Fruit fly (Drosophila melanogaster) whole organism, embryonic: ENCODE data around the gene CG34409.

Source experiments
- Ada2b ChIP-seq: fragments of 200-800 bp; sonication (Bioruptor generic); IDR thresholded peaks from 2 replicates; pipeline ENCODE4 v1.3.6; 2022; ENCODE audit warnings: missing biosample characterization, missing genetic modification characterization
- Antp ChIP-seq: fragments of 200-800 bp; sonication (Bioruptor generic); optimal IDR thresholded peaks from 3 replicates; lab custom pipeline; 2016; ENCODE audit warnings: missing biosample characterization, missing genetic modification characterization
- CG10147 ChIP-seq: fragments of 200-800 bp; sonication (Bioruptor generic); optimal IDR thresholded peaks from 2 replicates; lab custom pipeline; 2019; ENCODE audit warnings: missing biosample characterization, mild to moderate bottlenecking, missing genetic modification characterization, moderate library complexity
- CG10321 ChIP-seq: fragments of 200-800 bp; sonication (Bioruptor generic); IDR thresholded peaks from 2 replicates; pipeline ENCODE4 v1.3.6; 2022; ENCODE audit warnings: missing biosample characterization, missing genetic modification characterization
- CG10565 ChIP-seq: fragments of 200-800 bp; sonication (Bioruptor generic); optimal IDR thresholded peaks from 3 replicates; lab custom pipeline; 2016; ENCODE audit warnings: missing biosample characterization, mild to moderate bottlenecking, missing genetic modification characterization
- CG11560 ChIP-seq: fragments of 200-800 bp; sonication (Bioruptor generic); IDR thresholded peaks from 3 replicates; pipeline ENCODE4 v1.3.6; 2022; ENCODE audit warnings: missing biosample characterization, missing genetic modification characterization
- CG12659 ChIP-seq: fragments of 200-800 bp; sonication (Bioruptor generic); optimal IDR thresholded peaks from 3 replicates; lab custom pipeline; 2017; ENCODE audit warnings: mild to moderate bottlenecking, missing biosample characterization, missing genetic modification reagents, missing genetic modification characterization
- CG13296 ChIP-seq: fragments of 200-800 bp; sonication (Bioruptor generic); optimal IDR thresholded peaks from 3 replicates; lab custom pipeline; 2018; ENCODE audit warnings: missing biosample characterization, mild to moderate bottlenecking, missing genetic modification characterization
- CG17328 ChIP-seq: fragments of 200-800 bp; sonication (Bioruptor generic); IDR thresholded peaks from 2 replicates; pipeline ENCODE4 v1.3.6; 2022; ENCODE audit warnings: missing biosample characterization, missing genetic modification characterization
- CG2129 ChIP-seq: fragments of 200-800 bp; sonication (Bioruptor generic); IDR thresholded peaks from 2 replicates; pipeline ENCODE4 v1.3.6; 2022; ENCODE audit warnings: missing biosample characterization, missing genetic modification characterization; ENCODE audit not compliant: partially characterized antibody
- CG32772 ChIP-seq: fragments of 200-800 bp; sonication (Bioruptor generic); IDR thresholded peaks from 2 replicates; pipeline ENCODE4 v1.3.6; 2022; ENCODE audit warnings: missing biosample characterization, missing genetic modification characterization
- CG7271 ChIP-seq: fragments of 200-800 bp; sonication (Bioruptor generic); optimal IDR thresholded peaks from 2 replicates; lab custom pipeline; 2018; ENCODE audit warnings: missing biosample characterization, mild to moderate bottlenecking, missing genetic modification characterization, moderate library complexity
- CG7357 ChIP-seq: fragments of 200-800 bp; sonication (Bioruptor generic); IDR thresholded peaks from 3 replicates; pipeline ENCODE4 v1.3.6; 2022; ENCODE audit warnings: missing biosample characterization, missing genetic modification characterization
- CG7963 ChIP-seq: fragments of 200-800 bp; sonication (Bioruptor generic); IDR thresholded peaks from 3 replicates; pipeline ENCODE4 v1.3.6; 2022; ENCODE audit warnings: missing biosample characterization, missing genetic modification characterization; ENCODE audit not compliant: partially characterized antibody
- D19A ChIP-seq: fragments of 200-800 bp; optimal IDR thresholded peaks from 3 replicates; lab custom pipeline; 2019; ENCODE audit warnings: missing biosample characterization, mild to moderate bottlenecking, missing genetic modification characterization, moderate library complexity
- Dbx ChIP-seq: fragments of 200-800 bp; sonication (Bioruptor generic); IDR thresholded peaks from 3 replicates; pipeline ENCODE4 v1.3.6; 2022; ENCODE audit warnings: missing biosample characterization, missing genetic modification characterization
- Ets65A ChIP-seq: fragments of 200-800 bp; sonication (Bioruptor generic); peaks from one replicate; lab custom pipeline; 2016; ENCODE audit warnings: missing biosample characterization, missing genetic modification characterization
- HLH4C ChIP-seq: fragments of 200-800 bp; sonication (Bioruptor generic); IDR thresholded peaks from 3 replicates; pipeline ENCODE4 v1.3.6; 2022; ENCODE audit warnings: missing biosample characterization, missing genetic modification characterization; ENCODE audit not compliant: partially characterized antibody
- Hr51 ChIP-seq, 2 experiments: fragments of 200-800 bp; sonication (Bioruptor generic); optimal IDR thresholded peaks; 2 replicates in 1 of 2; 3 replicates in 1 of 2; lab custom pipeline; 2016 to 2018; ENCODE audit warnings: missing biosample characterization in 2 of 2, missing genetic modification characterization in 2 of 2, mild to moderate bottlenecking in 1 of 2, moderate library complexity in 1 of 2
- Hr78 ChIP-seq, 2 experiments: fragments of 200-800 bp in 1 of 2; fragments of >200 bp in 1 of 2; sonication (Bioruptor generic) in 1 of 2; optimal IDR thresholded peaks; 2 replicates each; lab custom pipeline; 2017 to 2019; ENCODE audit warnings: missing biosample characterization in 2 of 2, missing genetic modification characterization in 2 of 2, mild to moderate bottlenecking in 1 of 2, moderate library complexity in 1 of 2
- MBD-R2 ChIP-seq: fragments of 200-800 bp; sonication (Bioruptor generic); IDR thresholded peaks from 2 replicates; pipeline ENCODE4 v1.3.6; 2022; ENCODE audit warnings: missing biosample characterization, missing genetic modification characterization
- Meics ChIP-seq: fragments of 200-800 bp; sonication (Bioruptor generic); optimal IDR thresholded peaks from 2 replicates; lab custom pipeline; 2017; ENCODE audit warnings: missing biosample characterization, mild to moderate bottlenecking, missing genetic modification characterization
- NfI ChIP-seq: fragments of 200-800 bp; sonication (Bioruptor generic); optimal IDR thresholded peaks from 3 replicates; lab custom pipeline; 2018; ENCODE audit warnings: missing biosample characterization, mild to moderate bottlenecking, missing genetic modification characterization, moderate library complexity
- Ptx1 ChIP-seq: fragments of 200-800 bp; sonication (Bioruptor generic); IDR thresholded peaks from 2 replicates; pipeline ENCODE4 v1.3.6; 2022; ENCODE audit warnings: missing biosample characterization, missing genetic modification characterization
- Sin3A ChIP-seq: fragments of >200 bp; optimal IDR thresholded peaks from 2 replicates; lab custom pipeline; 2018
- Ssrp ChIP-seq: fragments of 200-800 bp; sonication (Bioruptor generic); optimal IDR thresholded peaks from 2 replicates; lab custom pipeline; 2018; ENCODE audit warnings: missing biosample characterization, mild to moderate bottlenecking, missing genetic modification characterization, moderate library complexity
- ab ChIP-seq: fragments of 200-800 bp; sonication (Bioruptor generic); optimal IDR thresholded peaks from 2 replicates; lab custom pipeline; 2016; ENCODE audit warnings: missing biosample characterization, missing genetic modification characterization
- ap ChIP-seq: fragments of 200-800 bp; sonication (Bioruptor generic); IDR thresholded peaks from 2 replicates; pipeline ENCODE4 v1.3.6; 2022; ENCODE audit warnings: missing biosample characterization, missing genetic modification characterization
- ato ChIP-seq: fragments of 200-800 bp; sonication (Bioruptor generic); IDR thresholded peaks from 2 replicates; pipeline ENCODE4 v1.3.6; 2022; ENCODE audit warnings: missing biosample characterization, missing genetic modification characterization; ENCODE audit not compliant: partially characterized antibody
- bab2 ChIP-seq: fragments of 200-800 bp; sonication (Bioruptor generic); optimal IDR thresholded peaks from 2 replicates; lab custom pipeline; 2016; ENCODE audit warnings: missing biosample characterization, missing genetic modification characterization
- br ChIP-seq: fragments of >200 bp; optimal IDR thresholded peaks from 2 replicates; lab custom pipeline; 2017
- btn ChIP-seq: fragments of 200-800 bp; sonication (Bioruptor generic); optimal IDR thresholded peaks from 2 replicates; lab custom pipeline; 2016; ENCODE audit warnings: missing biosample characterization, missing genetic modification characterization
- chm ChIP-seq: fragments of 200-800 bp; sonication (Bioruptor generic); IDR thresholded peaks from 2 replicates; pipeline ENCODE4 v1.3.6; 2022; ENCODE audit warnings: missing biosample characterization, missing genetic modification characterization
- ftz-f1 ChIP-seq: fragments of 200-800 bp; sonication (Bioruptor generic); optimal IDR thresholded peaks from 2 replicates; lab custom pipeline; 2016; ENCODE audit warnings: missing biosample characterization, missing genetic modification characterization
- ken ChIP-seq: fragments of 200-800 bp; sonication (Bioruptor generic); IDR thresholded peaks from 3 replicates; pipeline ENCODE4 v1.3.6; 2022; ENCODE audit warnings: missing biosample characterization, missing genetic modification characterization
- maf-S ChIP-seq: fragments of 200-800 bp; sonication (Bioruptor generic); optimal IDR thresholded peaks from 2 replicates; lab custom pipeline; 2016; ENCODE audit warnings: missing biosample characterization, missing genetic modification characterization
- mld ChIP-seq: fragments of 200-800 bp; sonication (Bioruptor generic); IDR thresholded peaks from 3 replicates; pipeline ENCODE4 v1.3.6; 2022; ENCODE audit warnings: missing biosample characterization, missing genetic modification characterization; ENCODE audit not compliant: partially characterized antibody
- pum ChIP-seq: fragments of 200-800 bp; sonication (Bioruptor generic); optimal IDR thresholded peaks from 2 replicates; lab custom pipeline; 2016; ENCODE audit warnings: missing biosample characterization, missing genetic modification characterization
- sc ChIP-seq, 3 experiments: fragments of >200 bp in 2 of 3; fragments of 200-800 bp in 1 of 3; sonication (Bioruptor generic) in 1 of 3; optimal IDR thresholded peaks; 2 replicates in 2 of 3; 3 replicates in 1 of 3; lab custom pipeline; 2017; ENCODE audit warnings: mild to moderate bottlenecking in 1 of 3, missing biosample characterization in 1 of 3, missing genetic modification characterization in 1 of 3, missing genetic modification reagents in 1 of 3
- slou ChIP-seq: fragments of 200-800 bp; sonication (Bioruptor generic); optimal IDR thresholded peaks from 3 replicates; lab custom pipeline; 2016; ENCODE audit warnings: missing biosample characterization, missing genetic modification characterization
- ssp ChIP-seq: fragments of 200-800 bp; sonication (Bioruptor generic); IDR thresholded peaks from 2 replicates; pipeline ENCODE4 v1.3.6; 2022; ENCODE audit warnings: missing biosample characterization, missing genetic modification characterization
- tin ChIP-seq: fragments of 200-800 bp; sonication (Bioruptor generic); optimal IDR thresholded peaks from 3 replicates; lab custom pipeline; 2016; ENCODE audit warnings: missing biosample characterization, missing genetic modification characterization
- tio ChIP-seq: fragments of 200-800 bp; sonication (Bioruptor generic); optimal IDR thresholded peaks from 2 replicates; lab custom pipeline; 2017; ENCODE audit warnings: missing biosample characterization, missing genetic modification characterization, inconsistent platforms
- trem ChIP-seq: fragments of 200-800 bp; optimal IDR thresholded peaks from 3 replicates; lab custom pipeline; 2019; ENCODE audit warnings: missing biosample characterization, mild to moderate bottlenecking, missing genetic modification characterization, moderate library complexity
- unpg ChIP-seq: fragments of 200-800 bp; sonication (Bioruptor generic); optimal IDR thresholded peaks from 3 replicates; lab custom pipeline; 2018; ENCODE audit warnings: missing biosample characterization, mild to moderate bottlenecking, missing genetic modification characterization, moderate library complexity
- wdn ChIP-seq: fragments of 200-800 bp; sonication (Bioruptor generic); IDR thresholded peaks from 2 replicates; pipeline ENCODE4 v1.3.6; 2022; ENCODE audit warnings: missing biosample characterization, missing genetic modification characterization
- zfh1 ChIP-seq: fragments of 200-800 bp; sonication (Bioruptor generic); IDR thresholded peaks from 3 replicates; pipeline ENCODE4 v1.3.6; 2022; ENCODE audit warnings: missing biosample characterization, missing genetic modification characterization
- zfh2 ChIP-seq: fragments of 200-800 bp; sonication (Bioruptor generic); optimal IDR thresholded peaks from 2 replicates; lab custom pipeline; 2016; ENCODE audit warnings: missing biosample characterization, missing genetic modification characterization

The CG34409 gene

DNA sequence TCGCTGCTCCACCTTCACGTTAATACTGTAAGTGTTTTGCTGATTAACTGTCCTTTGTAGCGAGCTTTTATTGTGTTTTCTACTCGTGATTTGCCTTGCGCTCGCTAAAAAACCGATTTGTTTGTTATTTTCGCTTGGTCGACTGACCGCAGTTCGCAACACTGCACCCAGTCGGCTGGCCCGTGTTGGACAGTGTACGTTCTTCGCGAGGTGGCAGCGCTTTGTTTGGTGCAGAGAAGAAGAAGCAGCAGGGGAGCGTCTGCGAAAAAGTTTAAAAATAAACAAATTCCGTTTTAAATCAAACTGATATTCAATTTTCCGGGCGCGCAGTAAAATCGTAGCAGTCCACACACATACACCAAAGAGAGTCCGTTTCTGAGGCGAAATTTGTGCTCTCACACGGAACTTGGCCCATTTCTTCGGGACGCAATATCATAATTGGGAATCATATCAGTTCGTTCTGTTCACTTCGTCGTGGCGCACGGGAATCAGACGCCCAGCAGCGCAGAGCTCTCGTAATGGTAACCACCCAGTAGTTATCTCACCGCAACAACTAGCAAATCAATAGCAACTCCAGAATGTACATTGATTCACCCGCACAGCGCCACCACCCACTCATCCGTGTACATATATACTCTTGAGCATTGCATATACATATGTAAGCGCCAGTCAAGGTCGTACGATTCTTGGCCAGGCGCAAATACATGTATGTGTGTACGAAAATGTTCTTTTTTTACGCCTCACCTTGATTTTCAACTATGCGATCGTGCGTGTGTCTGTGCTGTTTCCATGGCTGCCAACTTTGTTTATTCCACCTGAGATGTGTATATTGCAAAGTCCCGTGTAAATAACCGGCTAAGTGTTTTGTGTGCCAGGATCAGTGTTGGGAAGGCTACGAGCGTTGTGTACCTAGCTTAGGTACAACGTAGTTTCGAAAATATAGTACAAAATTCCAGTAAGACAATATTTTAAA, 21.7 kb upstream of the CG34409 start, which contains the start of gene Naa80 (continued):
- TF ChIP-seq CG13296 (peak; percentile 64), CG11560 (tag; lab: Robert Waterston, UW) (no peak), pum (GFP tag; lab: Kevin White, UChicago) (peak; percentile 78), CG10147 (GFP tag; lab: Kevin White, UChicago) (peak; percentile 37), CG2129 (GFP tag; lab: Robert Waterston, UW) (no peak), zfh1 (GFP tag; lab: Robert Waterston, UW) (peak; percentile 64), HLH4C (GFP tag; lab: Robert Waterston, UW) (0 out of 3 replicates have a peak, but pooled peaks have one; percentile 23), CG32772 (peak; percentile 24; the same call in 1 of the 2 replicates), MBD-R2 (GFP tag; lab: Robert Waterston, UW) (peak; percentile 96), trem (tag; lab: Kevin White, UChicago) (peak; percentile 88), ken (GFP tag; lab: Robert Waterston, UW) (peak; percentile 82), Ada2b (GFP tag; lab: Robert Waterston, UW) (no peak), wdn (GFP tag; lab: Robert Waterston, UW) (no peak), zfh2 (GFP tag; lab: Kevin White, UChicago) (peak; percentile 89), unpg (GFP tag; lab: Kevin White, UChicago) (peak; percentile 37), CG7963 (GFP tag; lab: Robert Waterston, UW) (no peak), slou (GFP tag; lab: Kevin White, UChicago) (no peak), tin (GFP tag; lab: Kevin White, UChicago) (peak; percentile 71), Ssrp (tag; lab: Kevin White, UChicago) (peak; percentile 12), Dbx (GFP tag; lab: Robert Waterston, UW) (peak; percentile 78), ssp (GFP tag; lab: Robert Waterston, UW) (peak; percentile 41; the same call in 1 of the 2 replicates), Meics (GFP tag; lab: Kevin White, UChicago) (peak; percentile 57), Hr51 (GFP tag; optimal IDR thresholded peaks at IDR 0.05; lab: Kevin White, UChicago) (peak in 1 of 2 experiments; percentile 85), bab2 (GFP tag; lab: Kevin White, UChicago) (peak; percentile 66), Ptx1 (GFP tag; lab: Robert Waterston, UW) (peak; percentile 56), mld (GFP tag; lab: Robert Waterston, UW) (no peak), CG10321 (GFP tag; lab: Robert Waterston, UW) (peak; percentile 11; the same call in 1 of the 2 replicates), br (lab: Kevin White, UChicago) (no peak), ato (GFP tag; lab: Robert Waterston, UW) (no peak; the same call in 1 of the 2 replicates), Ets65A (GFP tag; lab: Kevin White, UChicago) (peak; percentile 95), Antp (GFP tag; lab: Kevin White, UChicago) (peak; percentile 89), ab (GFP tag; lab: Kevin White, UChicago) (no peak), Hr78 (GFP tag; optimal IDR thresholded peaks at IDR 0.05; lab: Kevin White, UChicago) (no peak), CG17328 (GFP tag; lab: Robert Waterston, UW) (no peak; the same call in 1 of the 2 replicates), ftz-f1 (GFP tag; lab: Kevin White, UChicago) (peak; percentile 88), btn (no peak), tio (GFP tag; lab: Kevin White, UChicago) (no peak), maf-S (GFP tag; lab: Kevin White, UChicago) (peak; percentile 84), Sin3A (peak; percentile 76), CG7271 (tag; lab: Kevin White, UChicago) (no peak), sc (optimal IDR thresholded peaks at IDR 0.05; lab: Kevin White, UChicago) (no peak), sc (GFP tag; optimal IDR thresholded peaks at IDR 0.05; lab: Kevin White, UChicago) (no peak), ap (GFP tag; lab: Robert Waterston, UW) (no peak), D19A (peak; percentile 25), CG10565 (GFP tag; lab: Kevin White, UChicago) (no peak), CG7357 (no peak), chm (peak; percentile 32; the same call in 1 of the 2 replicates), CG12659 (GFP tag; lab: Kevin White, UChicago) (peak; percentile 89), NfI (GFP tag; lab: Kevin White, UChicago) (peak; percentile 82)
